Worm (Caenorhabditis elegans): ENCODE results near the gene dao-6.

ce11 chrIII:9733333-9733732 lies 2.7 kb downstream of the dao-6 start:
- TF ChIP-seq snpc-4 (tag; optimal IDR thresholded peaks at IDR 0.05) (no peak), sptf-1 (tag; optimal IDR thresholded peaks at IDR 0.05) (no peak)

All from whole organism, mixed stage, embryonic.